Worm (Caenorhabditis elegans): ENCODE results near the gene R06F6.8.

R06F6.8 gene

DNA sequence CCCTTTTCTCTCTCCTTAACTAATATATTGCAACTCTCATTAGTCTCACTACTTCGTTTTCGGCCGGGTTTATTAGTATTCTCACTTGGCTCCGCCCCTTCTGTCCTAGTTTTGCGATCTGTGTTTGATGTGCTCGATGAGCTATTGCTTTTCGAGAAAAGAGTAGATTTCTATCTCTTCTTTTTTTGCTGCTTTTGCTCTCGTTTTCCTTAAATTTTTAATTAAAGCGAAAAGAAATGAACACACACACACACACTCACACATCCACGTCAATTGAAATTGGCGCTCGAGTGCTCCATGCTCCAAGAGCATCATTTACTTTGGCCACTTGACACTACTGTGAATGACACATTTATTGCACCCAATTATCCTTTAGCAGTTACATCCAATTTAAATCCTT lies 15.3 kb downstream of the R06F6.8 start:
- TF ChIP-seq nhr-21 (tag; optimal IDR thresholded peaks at IDR 0.05) (no peak), ceh-16 (tag; optimal IDR thresholded peaks at IDR 0.05) (no peak)

DNA sequence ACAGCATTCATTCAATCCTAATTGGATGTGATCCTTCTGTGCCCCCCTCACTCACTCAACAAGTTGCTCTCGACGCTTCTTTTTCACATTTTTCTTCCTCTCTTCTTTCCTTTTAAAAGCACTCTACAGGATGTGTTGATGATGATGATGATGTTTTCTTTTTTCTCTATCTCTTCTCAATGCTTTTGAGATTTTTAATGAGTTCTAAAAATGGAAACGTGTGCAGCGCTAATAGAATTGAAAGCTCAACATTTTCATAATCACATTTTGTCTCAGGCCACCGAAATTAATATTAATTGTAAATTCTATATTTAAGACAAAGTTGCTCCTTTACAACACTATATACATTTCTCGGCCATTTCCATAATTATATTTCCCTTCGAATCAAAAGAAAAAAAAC lies 19.6 kb downstream of the R06F6.8 start:
- TF ChIP-seq lsy-2 (tag; optimal IDR thresholded peaks at IDR 0.05) (peak in 1 of 2 experiments; percentile 37), sma-9 (GFP tag; optimal IDR thresholded peaks at IDR 0.05) (no peak), sma-9 (tag; optimal IDR thresholded peaks at IDR 0.05) (no peak), C34F6.9 (tag; optimal IDR thresholded peaks at IDR 0.05) (peak; percentile 34), mbf-1 (tag; optimal IDR thresholded peaks at IDR 0.05) (no peak), zag-1 (tag; optimal IDR thresholded peaks at IDR 0.05) (no peak), alr-1 (tag; optimal IDR thresholded peaks at IDR 0.05) (no peak)

DNA sequence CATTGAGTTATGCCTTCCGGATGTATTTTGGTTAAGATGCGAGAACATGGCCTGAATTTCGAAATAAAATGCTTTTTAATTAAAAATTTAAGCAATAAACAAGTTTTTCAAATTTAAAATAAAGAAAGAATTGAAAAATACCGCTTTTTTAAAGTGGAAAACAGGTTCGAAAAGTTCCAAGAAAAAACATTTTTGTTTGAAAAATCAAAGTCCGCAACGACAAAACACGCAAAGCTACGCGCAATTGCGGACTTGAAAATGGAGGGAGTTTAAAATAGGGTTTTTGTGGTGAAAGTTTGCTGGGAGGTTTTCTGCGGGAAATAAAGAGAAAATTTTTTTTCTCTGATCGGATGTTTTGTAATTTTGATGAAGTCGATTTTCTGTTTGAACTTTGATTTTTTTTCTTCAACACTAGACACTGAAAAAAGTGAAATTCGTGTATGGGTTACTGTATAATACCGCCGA lies 21.3 kb downstream of the R06F6.8 start, which contains the start of gene npp-19:
npp-19 (minus strand) TSS at position 51 of the 465 bp plus-strand sequence.
- TF ChIP-seq ZK546.5 (tag; optimal IDR thresholded peaks at IDR 0.05) (no peak), dmd-4 (tag; optimal IDR thresholded peaks at IDR 0.05) (no peak), R02D3.7 (tag; optimal IDR thresholded peaks at IDR 0.05) (peak; percentile 42), ztf-4 (tag; optimal IDR thresholded peaks at IDR 0.05) (no peak), unc-55 (GFP tag; optimal IDR thresholded peaks at IDR 0.05) (peak; percentile 87), elt-1 (tag; optimal IDR thresholded peaks at IDR 0.05) (no peak), sma-3 (GFP tag; optimal IDR thresholded peaks at IDR 0.05) (peak; percentile 47), aly-2 (tag; optimal IDR thresholded peaks at IDR 0.05) (no peak), nhr-6 (tag; optimal IDR thresholded peaks at IDR 0.05) (no peak), Y55F3AM.14 (GFP tag; optimal IDR thresholded peaks at IDR 0.05) (no peak), lin-13 (GFP tag; optimal IDR thresholded peaks at IDR 0.05) (peak; percentile 52), nhr-77 (tag; optimal IDR thresholded peaks at IDR 0.05) (peak; percentile 67), lsy-2 (tag; optimal IDR thresholded peaks at IDR 0.05) (peak; percentile 76 to 87), nhr-11 (tag; optimal IDR thresholded peaks at IDR 0.05) (no peak), F13H6.1 (tag; optimal IDR thresholded peaks at IDR 0.05) (peak; percentile 42), nhr-129 (tag; optimal IDR thresholded peaks at IDR 0.05) (peak; percentile 56), sem-4 (tag; optimal IDR thresholded peaks at IDR 0.05) (peak; percentile 10), gmeb-1 (tag; optimal IDR thresholded peaks at IDR 0.05) (peak; percentile 99), alr-1 (tag; optimal IDR thresholded peaks at IDR 0.05) (no peak), nhr-21 (tag; optimal IDR thresholded peaks at IDR 0.05) (peak; percentile 50), mdl-1 (tag; optimal IDR thresholded peaks at IDR 0.05) (no peak), crh-2 (tag; optimal IDR thresholded peaks at IDR 0.05) (peak; percentile 60), snpc-4 (tag; optimal IDR thresholded peaks at IDR 0.05) (no peak), ztf-11 (tag; optimal IDR thresholded peaks at IDR 0.05) (no peak), blmp-1 (tag; optimal IDR thresholded peaks at IDR 0.05; ENCODE audit: insufficient read depth) (peak; percentile 38), unc-39 (tag; optimal IDR thresholded peaks at IDR 0.05) (no peak), ama-1 (optimal IDR thresholded peaks at IDR 0.05) (no peak), mbf-1 (tag; optimal IDR thresholded peaks at IDR 0.05) (no peak), C34F6.9 (tag; optimal IDR thresholded peaks at IDR 0.05) (peak; percentile 76), mab-5 (tag; optimal IDR thresholded peaks at IDR 0.05) (peak; percentile 46), lin-39 (tag; optimal IDR thresholded peaks at IDR 0.05) (no peak), peb-1 (tag; optimal IDR thresholded peaks at IDR 0.05) (no peak), ceh-82 (tag; optimal IDR thresholded peaks at IDR 0.05) (no peak), ztf-1 (GFP tag; conservative IDR thresholded peaks at IDR 0.05) (no peak), fos-1 (tag; optimal IDR thresholded peaks at IDR 0.05) (peak; percentile 48)

DNA sequence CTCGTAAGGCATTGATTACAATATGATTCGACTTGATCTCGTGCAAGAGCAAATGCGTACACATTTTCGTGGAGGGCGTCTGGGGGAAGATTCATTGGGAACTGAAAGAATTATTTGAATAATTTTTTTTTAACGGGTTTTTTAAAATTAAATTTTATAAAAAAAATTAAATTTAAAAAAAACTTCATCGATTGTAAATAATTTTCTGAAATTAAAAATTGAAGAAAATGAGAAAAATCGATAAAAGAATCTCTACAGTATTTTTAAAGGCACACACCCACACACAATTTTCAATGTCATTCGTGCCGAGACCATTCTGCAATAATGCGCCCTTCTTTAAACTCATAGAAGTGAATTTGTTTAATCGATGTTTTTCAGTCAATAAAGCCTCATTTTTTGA lies 23.6 kb downstream of the R06F6.8 start, which contains the start of gene set-14:
set-14 (minus strand) TSS at position 101 of the 400 bp plus-strand sequence.
- TF ChIP-seq nhr-12 (tag; optimal IDR thresholded peaks at IDR 0.05) (no peak), nhr-237 (tag; optimal IDR thresholded peaks at IDR 0.05) (no peak), nhr-6 (tag; optimal IDR thresholded peaks at IDR 0.05) (no peak), sma-9 (GFP tag; optimal IDR thresholded peaks at IDR 0.05) (no peak), sma-9 (tag; optimal IDR thresholded peaks at IDR 0.05) (no peak), nhr-23 (tag; optimal IDR thresholded peaks at IDR 0.05) (no peak)

Data from whole organism, L2 larva.